Fruit fly (Drosophila melanogaster) Kc167 (cell line): ENCODE data around the gene CG16965.

Experiments
- Myc ChIP-seq: fragments of >200 bp; optimal IDR thresholded peaks from 2 replicates; lab custom pipeline; 2017; ENCODE audit warnings: missing external identifiers
- Sin3A ChIP-seq: fragments of >200 bp; optimal IDR thresholded peaks from 2 replicates; lab custom pipeline; 2018; ENCODE audit warnings: missing external identifiers
- h ChIP-seq: fragments of >200 bp; optimal IDR thresholded peaks from 3 replicates; lab custom pipeline; 2018; ENCODE audit warnings: missing external identifiers
- insv ChIP-seq: fragments of >200 bp; optimal IDR thresholded peaks from 3 replicates; lab custom pipeline; 2018; ENCODE audit warnings: missing external identifiers
- psq ChIP-seq: fragments of >200 bp; optimal IDR thresholded peaks from 2 replicates; lab custom pipeline; 2017; ENCODE audit warnings: missing external identifiers
- ttk ChIP-seq: sonication (Bioruptor generic); optimal IDR thresholded peaks from 2 replicates; lab custom pipeline; 2017; ENCODE audit warnings: missing external identifiers

CG16965 gene

dm6 chr2L:11958729-11959128 is 22.7 kb upstream of the CG16965 start:
- TF ChIP-seq psq (lab: Kevin White, UChicago) = no peak

- TF ChIP-seq psq (lab: Kevin White, UChicago) (no peak), Myc (no peak), insv (no peak), Sin3A (lab: Kevin White, UChicago) (no peak), ttk (lab: Kevin White, UChicago) (no peak), h (lab: Kevin White, UChicago) (no peak)
Observed at dm6 chr2L:11960909-11961308, 20.5 kb upstream of the CG16965 start.

- TF ChIP-seq Sin3A (lab: Kevin White, UChicago) (no peak), h (lab: Kevin White, UChicago) (no peak), Myc (no peak), ttk (lab: Kevin White, UChicago) (no peak), insv (no peak), psq (lab: Kevin White, UChicago) (no peak)
Observed at dm6 chr2L:11963422-11964322, 17.7 kb upstream of the CG16965 start.

dm6 chr2L:11965610-11966594 is 15.5 kb upstream of the CG16965 start:
- TF ChIP-seq h (lab: Kevin White, UChicago) (no peak), ttk (lab: Kevin White, UChicago) (no peak), Myc (no peak), insv (no peak), psq (lab: Kevin White, UChicago) (no peak), Sin3A (lab: Kevin White, UChicago) (no peak)

dm6 chr2L:11968581-11969272 is 12.7 kb upstream of the CG16965 start:
- TF ChIP-seq psq (lab: Kevin White, UChicago) = no peak
- no peak for TF ChIP-seq Sin3A (lab: Kevin White, UChicago)
- TF ChIP-seq Myc = no peak
- TF ChIP-seq h (lab: Kevin White, UChicago) = no peak
- no peak for TF ChIP-seq insv
- TF ChIP-seq ttk (lab: Kevin White, UChicago) = no peak

dm6 chr2L:11969424-11969823 is 12.0 kb upstream of the CG16965 start:
- TF ChIP-seq psq (lab: Kevin White, UChicago) = no peak
- no peak for TF ChIP-seq ttk (lab: Kevin White, UChicago)

- TF ChIP-seq Myc = no peak
- no peak for TF ChIP-seq h (lab: Kevin White, UChicago)
- TF ChIP-seq psq (lab: Kevin White, UChicago) = no peak
- no peak for TF ChIP-seq insv
- no peak for TF ChIP-seq ttk (lab: Kevin White, UChicago)
- no peak for TF ChIP-seq Sin3A (lab: Kevin White, UChicago)
Observed at dm6 chr2L:11970343-11970742, 11.0 kb upstream of the CG16965 start.

dm6 chr2L:11970853-11971397 is 10.5 kb upstream of the CG16965 start:
- TF ChIP-seq h (lab: Kevin White, UChicago) (no peak), Sin3A (lab: Kevin White, UChicago) (no peak), ttk (lab: Kevin White, UChicago) (no peak), insv (no peak), psq (lab: Kevin White, UChicago) (no peak), Myc (no peak)

dm6 chr2L:11973145-11973738 is 8.1 kb upstream of the CG16965 start:
- TF ChIP-seq ttk (lab: Kevin White, UChicago) (no peak), h (lab: Kevin White, UChicago) (no peak), Sin3A (lab: Kevin White, UChicago) (no peak), Myc (no peak), psq (lab: Kevin White, UChicago) (no peak), insv (no peak)

dm6 chr2L:11976955-11977354 is 4.4 kb upstream of the CG16965 start:
- TF ChIP-seq insv (no peak), ttk (lab: Kevin White, UChicago) (no peak), Myc (no peak), Sin3A (lab: Kevin White, UChicago) (no peak), psq (lab: Kevin White, UChicago) (no peak), h (lab: Kevin White, UChicago) (no peak)

dm6 chr2L:11977721-11978120 is 3.7 kb upstream of the CG16965 start:
- TF ChIP-seq insv (no peak), Sin3A (lab: Kevin White, UChicago) (no peak), h (lab: Kevin White, UChicago) (no peak), Myc (no peak), psq (lab: Kevin White, UChicago) (no peak), ttk (lab: Kevin White, UChicago) (no peak)
